Fruit fly (Drosophila melanogaster): ENCODE data around the gene nrv2.

The nrv2 gene

dm6 chr2L:6787029-6787972, 11.4 kb downstream of the nrv2 start (continued):
- TF ChIP-seq CG6791 (GFP tag; IDR thresholded peaks at IDR 0.05; ENCODE audit: partially characterized antibody) (peak; percentile 45; the same call in 1 of the 3 replicates), mld (GFP tag; IDR thresholded peaks at IDR 0.05; ENCODE audit: partially characterized antibody) (no peak), aop (GFP tag; IDR thresholded peaks at IDR 0.05) (no peak; the same call in 1 of the 2 replicates), gfzf (GFP tag; optimal IDR thresholded peaks at IDR 0.05) (peak; percentile 25), Ravus (GFP tag; IDR thresholded peaks at IDR 0.05) (peak; percentile 65), Meics (GFP tag; optimal IDR thresholded peaks at IDR 0.05) (peak; percentile 97), pb (GFP tag; optimal IDR thresholded peaks at IDR 0.05) (peak; percentile 96), Sry-δ (GFP tag; optimal IDR thresholded peaks at IDR 0.05) (peak; percentile 70), CG10959 (GFP tag; IDR thresholded peaks at IDR 0.05) (peak; percentile 25), Stat92E (GFP tag; optimal IDR thresholded peaks at IDR 0.05) (peak in 2 of 3 experiments; percentile 88 to 91), tna (GFP tag; IDR thresholded peaks at IDR 0.05; ENCODE audit: partially characterized antibody) (no peak), CG33557 (GFP tag; optimal IDR thresholded peaks at IDR 0.05) (peak; percentile 87), dmrt11E (tag; optimal IDR thresholded peaks at IDR 0.05) (peak; percentile 86), CG7271 (tag; optimal IDR thresholded peaks at IDR 0.05) (peak; percentile 62), CG13424 (tag; optimal IDR thresholded peaks at IDR 0.05) (peak; percentile 97), B-H1 (GFP tag; IDR thresholded peaks at IDR 0.05) (peak; percentile 82), hkb (optimal IDR thresholded peaks at IDR 0.05) (no peak), hkb (GFP tag; IDR thresholded peaks at IDR 0.05) (peak; percentile 81), CG13287 (GFP tag; IDR thresholded peaks at IDR 0.05; ENCODE audit: partially characterized antibody) (peak; percentile 58), CG18599 (GFP tag; optimal IDR thresholded peaks at IDR 0.05) (peak; percentile 93), CG15011 (GFP tag; optimal IDR thresholded peaks at IDR 0.05) (peak; percentile 96), CG2678 (tag; optimal IDR thresholded peaks at IDR 0.05) (peak; percentile 98), kah (GFP tag; optimal IDR thresholded peaks at IDR 0.05) (peak; percentile 83), CG10147 (GFP tag; optimal IDR thresholded peaks at IDR 0.05) (peak; percentile 96), CG4404 (GFP tag; IDR thresholded peaks at IDR 0.05) (peak; percentile 86), Dip3 (GFP tag; optimal IDR thresholded peaks at IDR 0.05) (peak; percentile 96), CG18262 (tag; optimal IDR thresholded peaks at IDR 0.05) (peak; percentile 98), btn (GFP tag; optimal IDR thresholded peaks at IDR 0.05) (peak; percentile 87), Nf-YA (GFP tag; IDR thresholded peaks at IDR 0.05) (peak; percentile 56), run (tag; optimal IDR thresholded peaks at IDR 0.05) (peak; percentile 87), fd64A (GFP tag; optimal IDR thresholded peaks at IDR 0.05) (peak; percentile 82), fd96Cb (tag; optimal IDR thresholded peaks at IDR 0.05) (peak; percentile 95), HHEX (GFP tag; optimal IDR thresholded peaks at IDR 0.05) (peak; percentile 94), Rfx (GFP tag; IDR thresholded peaks at IDR 0.05) (peak; percentile 91), ssp (GFP tag; IDR thresholded peaks at IDR 0.05) (peak; percentile 75), Oaz (GFP tag; IDR thresholded peaks at IDR 0.05) (peak; percentile 76), psq (GFP tag; optimal IDR thresholded peaks at IDR 0.05) (peak; percentile 74), CG6175 (GFP tag; IDR thresholded peaks at IDR 0.05) (peak; percentile 46), CG1024 (GFP tag; IDR thresholded peaks at IDR 0.05) (peak; percentile 59), nom (GFP tag; optimal IDR thresholded peaks at IDR 0.05) (peak; percentile 70), CG4707 (GFP tag; optimal IDR thresholded peaks at IDR 0.05) (peak; percentile 66), CG30020 (tag; optimal IDR thresholded peaks at IDR 0.05) (peak; percentile 86), twi (tag; optimal IDR thresholded peaks at IDR 0.05) (peak; percentile 91), D19A (tag; optimal IDR thresholded peaks at IDR 0.05) (peak; percentile 91), unc-4 (GFP tag; IDR thresholded peaks at IDR 0.05; ENCODE audit: partially characterized antibody) (peak; percentile 56), inv (GFP tag; IDR thresholded peaks at IDR 0.05; ENCODE audit: partially characterized antibody) (peak; percentile 53), CG2120 (GFP tag; optimal IDR thresholded peaks at IDR 0.05) (peak; percentile 97)
